Worm (Caenorhabditis elegans) whole organism, L3 larva: ENCODE measurements around the gene arrd-15.

ENCODE experiments used
- R02D3.7 ChIP-seq: fragments of 150-350 bp; optimal IDR thresholded peaks from 2 replicates; lab custom pipeline; 2014; ENCODE audit warnings: missing biosample characterization, missing genetic modification characterization
- ama-1 ChIP-seq: fragments of 150-350 bp; optimal IDR thresholded peaks from 2 replicates; lab custom pipeline; 2018
- ceh-28 ChIP-seq: fragments of 150-350 bp; optimal IDR thresholded peaks from 2 replicates; lab custom pipeline; 2014; ENCODE audit warnings: missing biosample characterization, missing genetic modification reagents, missing genetic modification characterization
- ceh-82 ChIP-seq: fragments of 150-350 bp; optimal IDR thresholded peaks from 2 replicates; lab custom pipeline; 2014; ENCODE audit warnings: missing biosample characterization, missing genetic modification characterization
- fkh-10 ChIP-seq: sonication (generic microtip); optimal IDR thresholded peaks from 2 replicates; lab custom pipeline; 2017; ENCODE audit warnings: missing biosample characterization, missing genetic modification reagents, missing genetic modification characterization
- jun-1 ChIP-seq: fragments of 150-350 bp; optimal IDR thresholded peaks from 2 replicates; lab custom pipeline; 2014; ENCODE audit warnings: missing biosample characterization, missing genetic modification reagents, missing genetic modification characterization
- nhr-11 ChIP-seq: fragments of 150-350 bp; optimal IDR thresholded peaks from 2 replicates; lab custom pipeline; 2014; ENCODE audit warnings: missing biosample characterization, missing genetic modification characterization
- nhr-237 ChIP-seq: fragments of 150-350 bp; optimal IDR thresholded peaks from 2 replicates; lab custom pipeline; 2014; ENCODE audit warnings: missing biosample characterization, missing genetic modification characterization
- pha-4 ChIP-seq: fragments of 150-350 bp; optimal IDR thresholded peaks from 2 replicates; lab custom pipeline; 2014; ENCODE audit warnings: missing biosample characterization, missing genetic modification reagents, missing genetic modification characterization
- pqm-1 ChIP-seq: fragments of 150-350 bp; optimal IDR thresholded peaks from 2 replicates; lab custom pipeline; 2017; ENCODE audit warnings: missing biosample characterization, missing genetic modification characterization, inconsistent platforms
- unc-62 ChIP-seq: fragments of 150-350 bp; sonication (generic microtip); optimal IDR thresholded peaks from 4 replicates; lab custom pipeline; 2014; ENCODE audit warnings: missing biosample characterization, missing genetic modification reagents, missing genetic modification characterization
- ztf-11 ChIP-seq: fragments of 150-350 bp; optimal IDR thresholded peaks from 2 replicates; lab custom pipeline; 2014; ENCODE audit warnings: missing biosample characterization, missing genetic modification characterization

DNA sequence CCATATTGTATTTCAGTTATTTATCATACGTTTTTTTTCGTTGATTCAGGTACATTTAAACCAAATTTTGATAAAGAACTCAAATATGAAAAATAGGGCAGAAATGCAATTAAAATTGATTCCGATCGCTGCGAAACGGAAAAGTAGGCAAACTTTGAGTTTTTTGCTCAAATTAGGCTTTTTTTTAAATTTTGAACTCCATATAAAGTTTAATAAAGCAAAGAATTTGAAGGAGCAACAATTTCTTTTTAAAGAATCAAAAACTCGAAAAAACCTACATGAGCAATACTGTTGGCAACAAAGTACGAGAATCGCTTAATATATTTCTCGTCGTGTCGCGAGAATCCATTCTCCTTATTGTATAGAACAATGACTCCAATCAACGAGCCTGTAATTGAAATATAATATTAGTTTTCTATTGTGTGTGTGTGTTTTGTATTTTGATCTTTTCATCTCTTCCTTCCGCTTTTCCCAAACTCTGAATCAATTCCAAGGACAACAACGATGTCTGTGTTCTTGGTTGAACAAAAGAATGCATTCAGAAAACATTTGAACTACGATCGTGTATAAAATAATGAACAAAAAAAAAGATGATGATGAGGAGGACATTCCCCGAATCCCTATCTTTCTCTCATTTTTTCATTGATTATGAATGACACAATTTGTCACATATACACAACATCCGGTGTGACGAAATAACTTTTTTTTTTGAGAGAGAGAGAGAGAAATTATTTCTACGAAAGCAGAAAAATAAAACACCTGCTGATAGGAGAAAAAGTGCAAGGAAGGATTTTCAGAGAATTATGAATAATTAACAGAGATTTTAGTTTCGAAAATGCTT is 48.9 kb downstream of the arrd-15 start:
- no peak for TF ChIP-seq ztf-11 (tag; lab: Kevin White, UChicago)
- no peak for TF ChIP-seq pqm-1 (tag; lab: Kevin White, UChicago)
- no peak for TF ChIP-seq ama-1 (lab: Kevin White, UChicago)
- TF ChIP-seq ceh-28 (tag; lab: Kevin White, UChicago) = no peak
- no peak for TF ChIP-seq R02D3.7 (tag; lab: Kevin White, UChicago)
- peak; percentile 13 for TF ChIP-seq fkh-10 (GFP tag; lab: Kevin White, UChicago)
- no peak for TF ChIP-seq pha-4 (tag; lab: Kevin White, UChicago)
- TF ChIP-seq nhr-11 (tag; lab: Kevin White, UChicago) = no peak
- TF ChIP-seq unc-62 (GFP tag; lab: Kevin White, UChicago) = no peak
- TF ChIP-seq ceh-82 (tag; lab: Kevin White, UChicago) = no peak
- no peak for TF ChIP-seq jun-1 (tag; lab: Kevin White, UChicago)
- TF ChIP-seq nhr-237 = no peak
